Worm (Caenorhabditis elegans): Measurements from ENCODE around the gene Y38F1A.1.

DNA sequence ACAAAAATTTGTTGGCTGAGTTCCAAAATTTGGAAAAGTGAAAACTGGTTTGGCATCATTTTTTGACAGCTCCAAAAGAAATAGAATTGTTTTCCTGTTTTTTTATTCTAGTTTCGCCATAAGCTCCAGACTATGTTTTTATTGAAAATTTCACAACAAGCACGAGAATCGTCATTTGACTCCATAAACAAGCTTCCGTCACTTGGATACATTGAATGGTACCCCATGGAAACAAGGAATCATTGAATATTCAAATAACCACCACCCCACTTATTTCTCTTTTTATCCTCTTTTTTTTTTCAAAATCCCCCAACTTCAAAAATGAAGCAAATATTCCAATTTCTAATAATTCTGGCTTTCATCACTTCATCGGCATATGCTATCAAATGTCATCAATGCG, 45.8 kb downstream of the Y38F1A.1 start, which contains the start of gene ddn-2:
- TF ChIP-seq skn-1 (tag; optimal IDR thresholded peaks at IDR 0.05) = no peak
- TF ChIP-seq unc-62 (GFP tag; optimal IDR thresholded peaks at IDR 0.05) = no peak
- no peak for TF ChIP-seq fos-1 (tag; optimal IDR thresholded peaks at IDR 0.05)
- no peak for TF ChIP-seq egl-13 (tag; optimal IDR thresholded peaks at IDR 0.05)
- TF ChIP-seq ceh-8 (GFP tag; optimal IDR thresholded peaks at IDR 0.05) = no peak
- TF ChIP-seq nhr-90 (tag; optimal IDR thresholded peaks at IDR 0.05; ENCODE audit: poor library complexity) = no peak

Measured in whole organism, L1 larva.